Worm (Caenorhabditis elegans): Measurements from ENCODE around the gene C28H8.7.

- no peak for TF ChIP-seq unc-62 (GFP tag; optimal IDR thresholded peaks at IDR 0.05)
- TF ChIP-seq drap-1 (GFP tag; optimal IDR thresholded peaks at IDR 0.05): no peak
- no peak for TF ChIP-seq elt-3 (tag; optimal IDR thresholded peaks at IDR 0.05)
- no peak for TF ChIP-seq snpc-4 (tag; optimal IDR thresholded peaks at IDR 0.05)
- no peak for TF ChIP-seq cnd-1 (tag; optimal IDR thresholded peaks at IDR 0.05)
- TF ChIP-seq lsy-2 (tag; optimal IDR thresholded peaks at IDR 0.05): no peak
- no peak for TF ChIP-seq unc-39 (tag; optimal IDR thresholded peaks at IDR 0.05)
- TF ChIP-seq mep-1 (tag; optimal IDR thresholded peaks at IDR 0.05): no peak
- TF ChIP-seq nhr-28 (tag; optimal IDR thresholded peaks at IDR 0.05): no peak
- no peak for TF ChIP-seq nhr-76 (tag; optimal IDR thresholded peaks at IDR 0.05)
- TF ChIP-seq lin-32 (GFP tag; optimal IDR thresholded peaks at IDR 0.05): no peak
- no peak for TF ChIP-seq ztf-11 (tag; optimal IDR thresholded peaks at IDR 0.05)
Observed at ce11 chrIII:5886893-5887292, at the start of gene C28H8.7.
